Worm (Caenorhabditis elegans): ENCODE results near the gene F23F1.5.
A peak's percentile ranks its signal among the peaks of the same experiment; 100 is the strongest.

F23F1.5 gene

ce11 chrII:18787-19186, 12.6 kb downstream of the F23F1.5 start (continued):
- TF ChIP-seq daf-19 (GFP tag; conservative IDR thresholded peaks at IDR 0.05), result no peak
- TF ChIP-seq ZK337.2 (GFP tag; IDR thresholded peaks at IDR 0.05), result no peak
- 0 out of 2 replicates have a peak, but pooled peaks have one; percentile 53 for TF ChIP-seq saeg-2 (GFP tag; IDR thresholded peaks at IDR 0.05)

ce11 chrII:12685-13084, 18.7 kb downstream of the F23F1.5 start, which contains the start of gene best-3:
Gene best-3 (plus strand): TSS chrII:12985.
- no peak for TF ChIP-seq lir-3 (tag; optimal IDR thresholded peaks at IDR 0.05)
- no peak for TF ChIP-seq mxl-2 (GFP tag; conservative IDR thresholded peaks at IDR 0.05)
- no peak for TF ChIP-seq Y75B8A.6 (GFP tag; IDR thresholded peaks at IDR 0.05)
- TF ChIP-seq spr-3 (GFP tag; optimal IDR thresholded peaks at IDR 0.05), result no peak
- no peak for TF ChIP-seq set-16 (GFP tag; IDR thresholded peaks at IDR 0.05)
- no peak for TF ChIP-seq R02D3.7 (tag; optimal IDR thresholded peaks at IDR 0.05)
- no peak for TF ChIP-seq nhr-76 (tag; optimal IDR thresholded peaks at IDR 0.05)
- no peak for TF ChIP-seq lin-29 (GFP tag; IDR thresholded peaks at IDR 0.05)
- TF ChIP-seq duxl-1 (tag; optimal IDR thresholded peaks at IDR 0.05; ENCODE audit: poor library complexity), result no peak
- TF ChIP-seq dmd-6 (GFP tag; IDR thresholded peaks at IDR 0.05), result no peak
- no peak for TF ChIP-seq ceh-28 (tag; optimal IDR thresholded peaks at IDR 0.05)
- no peak for TF ChIP-seq daf-8 (GFP tag; IDR thresholded peaks at IDR 0.05)
- no peak for TF ChIP-seq rbr-2 (tag; optimal IDR thresholded peaks at IDR 0.05)
- no peak for TF ChIP-seq nhr-28 (tag; optimal IDR thresholded peaks at IDR 0.05)
- no peak for TF ChIP-seq dve-1 (tag; optimal IDR thresholded peaks at IDR 0.05; ENCODE audit: insufficient read depth)
- no peak for TF ChIP-seq nhr-237 (tag; optimal IDR thresholded peaks at IDR 0.05)

ce11 chrII:11783-12182, 19.6 kb downstream of the F23F1.5 start, which contains the start of gene best-4:
Gene best-4 (minus strand): TSS chrII:11883.
- TF ChIP-seq cey-2 (tag; optimal IDR thresholded peaks at IDR 0.05; ENCODE audit: borderline replicate concordance, insufficient read depth) (no peak), hmg-1.1 (GFP tag; IDR thresholded peaks at IDR 0.05) (no peak)

DNA sequence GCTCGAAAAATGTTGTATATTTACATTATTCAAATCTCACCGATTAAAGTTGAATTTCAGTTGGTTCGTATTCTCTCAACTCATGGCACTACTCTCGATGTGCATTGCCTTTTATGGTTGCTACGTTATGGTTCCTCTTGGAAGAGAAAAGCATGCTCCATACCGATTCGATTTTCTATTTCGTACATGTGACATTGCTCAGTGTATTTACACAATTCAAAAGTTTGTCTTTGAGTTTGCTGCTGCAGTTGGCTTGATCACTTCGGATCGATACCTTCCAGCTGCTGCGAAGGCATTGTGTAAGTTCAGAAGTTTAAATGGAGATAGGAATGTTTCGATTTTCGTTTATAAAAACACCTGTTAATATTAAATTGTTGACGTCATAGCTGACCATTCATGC, 23.2 kb downstream of the F23F1.5 start:
- TF ChIP-seq nhr-28 (tag; optimal IDR thresholded peaks at IDR 0.05) (no peak), lin-29 (GFP tag; IDR thresholded peaks at IDR 0.05) (no peak), unc-62 (GFP tag; optimal IDR thresholded peaks at IDR 0.05 in 1 of 2) (peak in 1 of 2 experiments; percentile 85), unc-62 (tag; optimal IDR thresholded peaks at IDR 0.05) (no peak), unc-130 (GFP tag; optimal IDR thresholded peaks at IDR 0.05) (no peak), dmd-6 (GFP tag; IDR thresholded peaks at IDR 0.05) (no peak)

ce11 chrII:6349-6748, 25.0 kb downstream of the F23F1.5 start, which contains the start of gene osta-1:
Gene osta-1 (plus strand): TSS chrII:6657.
- TF ChIP-seq sdz-12 (GFP tag; optimal IDR thresholded peaks at IDR 0.05) (no peak), nhr-11 (tag; optimal IDR thresholded peaks at IDR 0.05) (peak; percentile 13), unc-62 (GFP tag; optimal IDR thresholded peaks at IDR 0.05 in 1 of 2) (peak in 1 of 2 experiments; percentile 18), unc-62 (tag; optimal IDR thresholded peaks at IDR 0.05) (no peak)

- TF ChIP-seq unc-62 (GFP tag; optimal IDR thresholded peaks at IDR 0.05 in 1 of 2), result peak in 1 of 2 experiments; percentile 80
- TF ChIP-seq unc-62 (tag; optimal IDR thresholded peaks at IDR 0.05), result no peak
- no peak for TF ChIP-seq hif-1 (tag; optimal IDR thresholded peaks at IDR 0.05)
Observed at ce11 chrII:4793-5192, 26.6 kb downstream of the F23F1.5 start.

ce11 chrII:1334-1898, 30.0 kb downstream of the F23F1.5 start, which contains the start of gene 2L52.1:
Gene 2L52.1 (plus strand): TSS chrII:1848.
- TF ChIP-seq hmg-1.1 (GFP tag; IDR thresholded peaks at IDR 0.05) (0 out of 2 replicates have a peak, but pooled peaks have one; percentile 16), dmd-8 (GFP tag; IDR thresholded peaks at IDR 0.05) (no peak)

Measured in whole organism, L4 larva.